Worm (Caenorhabditis elegans): ENCODE data around the gene ZK792.12.

DNA sequence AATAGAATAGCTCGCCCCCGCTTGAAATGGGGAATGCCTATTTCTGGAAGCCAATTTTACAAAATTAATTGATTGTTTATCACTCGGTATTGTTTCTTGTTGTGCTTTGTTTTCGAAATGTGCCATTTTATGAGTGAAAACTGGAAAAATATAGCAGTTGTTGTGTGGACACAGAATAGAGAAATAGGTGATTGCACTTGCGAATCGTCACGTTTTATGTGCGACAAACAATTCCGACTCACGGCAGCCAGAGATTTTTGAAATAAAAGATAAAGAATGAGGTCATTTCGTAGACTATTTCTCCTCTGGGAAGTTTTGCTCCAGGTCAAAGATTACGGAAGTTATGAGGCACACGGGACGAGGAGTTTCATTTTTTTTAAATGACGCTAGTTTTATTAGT lies 46.7 kb upstream of the ZK792.12 start:
- TF ChIP-seq nhr-11 (tag; optimal IDR thresholded peaks at IDR 0.05), result no peak
- no peak for TF ChIP-seq elt-3 (tag; optimal IDR thresholded peaks at IDR 0.05)
- TF ChIP-seq mdl-1 (tag; optimal IDR thresholded peaks at IDR 0.05), result no peak
- no peak for TF ChIP-seq ztf-11 (tag; optimal IDR thresholded peaks at IDR 0.05)
- TF ChIP-seq lin-13 (GFP tag; optimal IDR thresholded peaks at IDR 0.05), result no peak
- no peak for TF ChIP-seq ama-1 (optimal IDR thresholded peaks at IDR 0.05)
- no peak for TF ChIP-seq zag-1 (tag; optimal IDR thresholded peaks at IDR 0.05)
- TF ChIP-seq egl-27 (tag; optimal IDR thresholded peaks at IDR 0.05), result no peak
- TF ChIP-seq lsy-2 (tag; optimal IDR thresholded peaks at IDR 0.05), result no peak
